Worm (Caenorhabditis elegans) whole organism, L3 larva: ENCODE results near the gene C03H5.3.

ENCODE experiments used
- ceh-16 ChIP-seq: sonication (generic microtip); optimal IDR thresholded peaks from 2 replicates; lab custom pipeline; 2017; ENCODE audit warnings: missing biosample characterization, missing genetic modification characterization
- eor-1 ChIP-seq, 2 experiments: fragments of 150-350 bp; optimal IDR thresholded peaks; 2 replicates each; lab custom pipeline; 2014 to 2018; ENCODE audit warnings: missing biosample characterization in 2 of 2, missing genetic modification characterization in 2 of 2
- fkh-10 ChIP-seq: sonication (generic microtip); optimal IDR thresholded peaks from 2 replicates; lab custom pipeline; 2017; ENCODE audit warnings: missing biosample characterization, missing genetic modification reagents, missing genetic modification characterization
- nhr-67 ChIP-seq: fragments of 150-350 bp; optimal IDR thresholded peaks from 2 replicates; lab custom pipeline; 2014; ENCODE audit warnings: missing biosample characterization, missing genetic modification characterization
- snpc-4 ChIP-seq: fragments of 150-350 bp; optimal IDR thresholded peaks from 2 replicates; lab custom pipeline; 2014; ENCODE audit warnings: missing biosample characterization, missing genetic modification characterization
- unc-39 ChIP-seq: sonication (generic microtip); optimal IDR thresholded peaks from 4 replicates; lab custom pipeline; 2017; ENCODE audit warnings: missing biosample characterization, missing genetic modification characterization
- ztf-11 ChIP-seq: fragments of 150-350 bp; optimal IDR thresholded peaks from 2 replicates; lab custom pipeline; 2014; ENCODE audit warnings: missing biosample characterization, missing genetic modification characterization

- TF ChIP-seq unc-39 (tag; lab: Kevin White, UChicago) (no peak), nhr-67 (tag; lab: Kevin White, UChicago) (no peak), eor-1 (tag; optimal IDR thresholded peaks at IDR 0.05; lab: Kevin White, UChicago) (no peak), ztf-11 (tag; lab: Kevin White, UChicago) (no peak), ceh-16 (no peak), snpc-4 (tag; lab: Kevin White, UChicago) (no peak), fkh-10 (no peak)
Observed at ce11 chrII:379935-380334, 6.0 kb upstream of the C03H5.3 start, which contains the start of gene C03H5.7.
